Worm (Caenorhabditis elegans): ENCODE measurements around the gene B0285.3.

- no peak for TF ChIP-seq him-1 (tag; optimal IDR thresholded peaks at IDR 0.05)
- no peak for TF ChIP-seq dao-5 (tag; optimal IDR thresholded peaks at IDR 0.05)
Measured at ce11 chrIII:4390421-4390820, 47.3 kb upstream of the B0285.3 start.

Data from whole organism, L4/young adult.